Fruit fly (Drosophila melanogaster) whole organism, prepupa: Measurements from ENCODE around the gene Nrg.
A peak's percentile ranks its signal among the peaks of the same experiment; 100 is the strongest.

Experiments
- Blimp-1 ChIP-seq: fragments of 200-800 bp; sonication (Bioruptor generic); optimal IDR thresholded peaks from 3 replicates; lab custom pipeline; 2017; ENCODE audit warnings: missing biosample characterization, missing genetic modification characterization, mild to moderate bottlenecking, moderate library complexity, missing genetic modification reagents
- CG10631 ChIP-seq: fragments of 200-800 bp; sonication (Bioruptor generic); optimal IDR thresholded peaks from 2 replicates; lab custom pipeline; 2016; ENCODE audit warnings: missing biosample characterization, missing genetic modification characterization
- CG10669 ChIP-seq: fragments of 200-800 bp; sonication (Bioruptor generic); optimal IDR thresholded peaks from 3 replicates; lab custom pipeline; 2018; ENCODE audit warnings: missing biosample characterization, mild to moderate bottlenecking, missing genetic modification characterization, moderate library complexity
- CG11294 ChIP-seq: fragments of 200-800 bp; sonication (Bioruptor generic); IDR thresholded peaks from 2 replicates; pipeline ENCODE4 v1.3.6; 2022; ENCODE audit warnings: missing biosample characterization, missing genetic modification characterization
- CG11762 ChIP-seq: fragments of 200-800 bp; sonication (Bioruptor generic); optimal IDR thresholded peaks from 3 replicates; lab custom pipeline; 2016; ENCODE audit warnings: missing biosample characterization, missing genetic modification characterization; ENCODE audit not compliant: insufficient read depth
- CG11902 ChIP-seq: fragments of 200-800 bp; sonication (Bioruptor generic); optimal IDR thresholded peaks from 3 replicates; lab custom pipeline; 2016; ENCODE audit warnings: missing biosample characterization, missing genetic modification characterization
- CG1621 ChIP-seq: fragments of 200-800 bp; sonication (Bioruptor generic); optimal IDR thresholded peaks from 3 replicates; lab custom pipeline; 2018; ENCODE audit warnings: missing biosample characterization, mild to moderate bottlenecking, missing genetic modification characterization
- CG16779 ChIP-seq: fragments of 200-800 bp; sonication (Bioruptor generic); optimal IDR thresholded peaks from 3 replicates; lab custom pipeline; 2017; ENCODE audit warnings: missing biosample characterization, mild to moderate bottlenecking, missing genetic modification characterization
- CG3032 ChIP-seq: fragments of 200-800 bp; optimal IDR thresholded peaks from 2 replicates; lab custom pipeline; 2019; ENCODE audit warnings: missing biosample characterization, mild to moderate bottlenecking, missing genetic modification characterization, moderate library complexity
- CG32006 ChIP-seq: fragments of 200-800 bp; sonication (Bioruptor generic); optimal IDR thresholded peaks from 3 replicates; lab custom pipeline; 2017; ENCODE audit warnings: missing biosample characterization, mild to moderate bottlenecking, missing genetic modification characterization
- CG34406 ChIP-seq: fragments of 200-800 bp; sonication (Bioruptor generic); optimal IDR thresholded peaks from 3 replicates; lab custom pipeline; 2016; ENCODE audit warnings: missing biosample characterization, missing genetic modification characterization
- CG3919 ChIP-seq: fragments of 200-800 bp; sonication (Bioruptor generic); optimal IDR thresholded peaks from 3 replicates; lab custom pipeline; 2016; ENCODE audit warnings: missing biosample characterization, missing genetic modification characterization
- CG4318 ChIP-seq: fragments of 200-800 bp; sonication (Bioruptor generic); optimal IDR thresholded peaks from 3 replicates; lab custom pipeline; 2017; ENCODE audit warnings: missing biosample characterization, mild to moderate bottlenecking, missing genetic modification characterization
- CG6163 ChIP-seq: fragments of 200-800 bp; sonication (Bioruptor generic); IDR thresholded peaks from 3 replicates; pipeline ENCODE4 v1.3.6; 2022; ENCODE audit warnings: missing biosample characterization, missing genetic modification characterization
- CG6276 ChIP-seq: fragments of 200-800 bp; sonication (Bioruptor generic); optimal IDR thresholded peaks from 2 replicates; lab custom pipeline; 2017; ENCODE audit warnings: missing biosample characterization, mild to moderate bottlenecking, missing genetic modification characterization
- CG6792 ChIP-seq: fragments of 200-800 bp; sonication (Bioruptor generic); optimal IDR thresholded peaks from 3 replicates; lab custom pipeline; 2016; ENCODE audit warnings: missing biosample characterization, missing genetic modification characterization
- CG6808 ChIP-seq: fragments of 200-800 bp; sonication (Bioruptor generic); optimal IDR thresholded peaks from 3 replicates; lab custom pipeline; 2017; ENCODE audit warnings: missing biosample characterization, missing genetic modification characterization, mild to moderate bottlenecking, moderate library complexity, missing genetic modification reagents
- CG6854 ChIP-seq: fragments of 200-800 bp; sonication (Bioruptor generic); optimal IDR thresholded peaks from 2 replicates; lab custom pipeline; 2017; ENCODE audit warnings: missing biosample characterization, mild to moderate bottlenecking, missing genetic modification characterization
- CG7368 ChIP-seq: fragments of 200-800 bp; sonication (Bioruptor generic); optimal IDR thresholded peaks from 3 replicates; lab custom pipeline; 2016; ENCODE audit warnings: missing biosample characterization, missing genetic modification characterization
- CG8119 ChIP-seq: fragments of 200-800 bp; sonication (Bioruptor generic); IDR thresholded peaks from 3 replicates; pipeline ENCODE4 v1.3.6; 2022; ENCODE audit warnings: missing biosample characterization, missing genetic modification characterization
- CG8319 ChIP-seq: fragments of 200-800 bp; sonication (Bioruptor generic); optimal IDR thresholded peaks from 3 replicates; lab custom pipeline; 2016; ENCODE audit warnings: missing biosample characterization, missing genetic modification characterization
- CG8632 ChIP-seq: fragments of 200-800 bp; sonication (Bioruptor generic); optimal IDR thresholded peaks from 3 replicates; lab custom pipeline; 2016; ENCODE audit warnings: missing biosample characterization, missing genetic modification characterization
- Eip78C ChIP-seq: fragments of 200-800 bp; sonication (Bioruptor generic); peaks from one replicate; lab custom pipeline; 2016; ENCODE audit warnings: missing biosample characterization, missing genetic modification characterization
- Eip93F ChIP-seq: fragments of 200-800 bp; sonication (Bioruptor generic); optimal IDR thresholded peaks from 2 replicates; lab custom pipeline; 2016; ENCODE audit warnings: missing biosample characterization, mild to moderate bottlenecking, missing genetic modification characterization
- Ets21C ChIP-seq: fragments of 200-800 bp; sonication (Bioruptor generic); optimal IDR thresholded peaks from 3 replicates; lab custom pipeline; 2016; ENCODE audit warnings: missing biosample characterization, missing genetic modification characterization
- Gug ChIP-seq: fragments of 200-800 bp; sonication (Bioruptor generic); IDR thresholded peaks from 2 replicates; pipeline ENCODE4 v1.3.6; 2022; ENCODE audit warnings: missing biosample characterization, missing genetic modification characterization
- Hr39 ChIP-seq: fragments of 200-800 bp; sonication (Bioruptor generic); optimal IDR thresholded peaks from 2 replicates; lab custom pipeline; 2016; ENCODE audit warnings: missing biosample characterization, missing genetic modification characterization
- Hr4 ChIP-seq: fragments of 200-800 bp; sonication (Bioruptor generic); optimal IDR thresholded peaks from 3 replicates; lab custom pipeline; 2016; ENCODE audit warnings: missing biosample characterization, missing genetic modification characterization
- Lpt ChIP-seq: fragments of 200-800 bp; sonication (Bioruptor generic); optimal IDR thresholded peaks from 3 replicates; lab custom pipeline; 2016; ENCODE audit warnings: missing biosample characterization, missing genetic modification characterization
- OdsH ChIP-seq: fragments of 200-800 bp; sonication (Bioruptor generic); optimal IDR thresholded peaks from 3 replicates; lab custom pipeline; 2016; ENCODE audit warnings: missing biosample characterization, missing genetic modification characterization
- Smox ChIP-seq: fragments of 200-800 bp; sonication (Bioruptor generic); optimal IDR thresholded peaks from 3 replicates; lab custom pipeline; 2016; ENCODE audit warnings: missing biosample characterization, missing genetic modification characterization
- Sox102F ChIP-seq: fragments of 200-800 bp; sonication (Bioruptor generic); optimal IDR thresholded peaks from 2 replicates; lab custom pipeline; 2016; ENCODE audit warnings: missing biosample characterization, mild to moderate bottlenecking, missing genetic modification characterization
- Sox14 ChIP-seq: fragments of 200-800 bp; sonication (Bioruptor generic); optimal IDR thresholded peaks from 3 replicates; lab custom pipeline; 2016; ENCODE audit warnings: missing biosample characterization, missing genetic modification characterization
- Sox15 ChIP-seq: fragments of 200-800 bp; sonication (Bioruptor generic); optimal IDR thresholded peaks from 3 replicates; lab custom pipeline; 2016; ENCODE audit warnings: missing biosample characterization, missing genetic modification characterization
- achi ChIP-seq: fragments of 200-800 bp; sonication (Bioruptor generic); optimal IDR thresholded peaks from 3 replicates; lab custom pipeline; 2016; ENCODE audit warnings: missing biosample characterization, missing genetic modification characterization
- acj6 ChIP-seq: fragments of 200-800 bp; sonication (Bioruptor generic); optimal IDR thresholded peaks from 3 replicates; lab custom pipeline; 2016; ENCODE audit warnings: missing biosample characterization, missing genetic modification characterization
- cyc ChIP-seq: fragments of 200-800 bp; sonication (Bioruptor generic); optimal IDR thresholded peaks from 3 replicates; lab custom pipeline; 2016; ENCODE audit warnings: missing biosample characterization, missing genetic modification characterization
- dac ChIP-seq: fragments of 200-800 bp; sonication (Bioruptor generic); optimal IDR thresholded peaks from 2 replicates; lab custom pipeline; 2017; ENCODE audit warnings: missing biosample characterization, mild to moderate bottlenecking, missing genetic modification characterization
- dsx ChIP-seq: fragments of 200-800 bp; optimal IDR thresholded peaks from 3 replicates; lab custom pipeline; 2019; ENCODE audit warnings: missing biosample characterization, mild to moderate bottlenecking, missing genetic modification characterization, moderate library complexity; ENCODE audit not compliant: poor library complexity, severe bottlenecking
- eg ChIP-seq: fragments of 200-800 bp; sonication (Bioruptor generic); IDR thresholded peaks from 3 replicates; pipeline ENCODE4 v1.3.6; 2022; ENCODE audit warnings: missing biosample characterization, missing genetic modification characterization
- esn ChIP-seq: fragments of 200-800 bp; sonication (Bioruptor generic); optimal IDR thresholded peaks from 2 replicates; lab custom pipeline; 2016; ENCODE audit warnings: missing biosample characterization, mild to moderate bottlenecking, missing genetic modification characterization, moderate library complexity
- fd59A ChIP-seq: fragments of 200-800 bp; sonication (Bioruptor generic); optimal IDR thresholded peaks from 2 replicates; lab custom pipeline; 2017; ENCODE audit warnings: missing biosample characterization, mild to moderate bottlenecking, missing genetic modification characterization, missing genetic modification reagents
- fd85E ChIP-seq: fragments of 200-800 bp; sonication (Bioruptor generic); optimal IDR thresholded peaks from 3 replicates; lab custom pipeline; 2016; ENCODE audit warnings: missing biosample characterization, missing genetic modification characterization
- fkh ChIP-seq: fragments of 200-800 bp; sonication (Bioruptor generic); optimal IDR thresholded peaks from 3 replicates; lab custom pipeline; 2017; ENCODE audit warnings: missing biosample characterization, mild to moderate bottlenecking, missing genetic modification characterization, moderate library complexity
- lz ChIP-seq: fragments of 200-800 bp; sonication (Bioruptor generic); optimal IDR thresholded peaks from 3 replicates; lab custom pipeline; 2016; ENCODE audit warnings: missing biosample characterization, missing genetic modification characterization
- net ChIP-seq: fragments of 200-800 bp; sonication (Bioruptor generic); optimal IDR thresholded peaks from 3 replicates; lab custom pipeline; 2016; ENCODE audit warnings: missing biosample characterization, missing genetic modification characterization
- pdm3 ChIP-seq: fragments of 200-800 bp; sonication (Bioruptor generic); optimal IDR thresholded peaks from 3 replicates; lab custom pipeline; 2016; ENCODE audit warnings: missing biosample characterization, missing genetic modification characterization
- salr ChIP-seq, 2 experiments: fragments of 200-800 bp; sonication (Bioruptor generic); optimal IDR thresholded peaks; 3 replicates each; lab custom pipeline; 2016 to 2018; ENCODE audit warnings: missing biosample characterization in 2 of 2, missing genetic modification characterization in 2 of 2, mild to moderate bottlenecking in 1 of 2
- spab ChIP-seq: fragments of 200-800 bp; sonication (Bioruptor generic); optimal IDR thresholded peaks from 2 replicates; lab custom pipeline; 2017; ENCODE audit warnings: missing biosample characterization, mild to moderate bottlenecking, missing genetic modification characterization, missing genetic modification reagents
- ss ChIP-seq, 2 experiments: fragments of 200-800 bp; sonication (Bioruptor generic); optimal IDR thresholded peaks; 2 replicates in 1 of 2; 3 replicates in 1 of 2; lab custom pipeline; 2017 to 2018; ENCODE audit warnings: mild to moderate bottlenecking in 2 of 2, missing biosample characterization in 2 of 2, missing genetic modification characterization in 2 of 2, moderate library complexity in 1 of 2
- topi ChIP-seq: fragments of 200-800 bp; sonication (Bioruptor generic); optimal IDR thresholded peaks from 3 replicates; lab custom pipeline; 2016; ENCODE audit warnings: missing biosample characterization, missing genetic modification characterization
- vri ChIP-seq: fragments of 200-800 bp; sonication (Bioruptor generic); optimal IDR thresholded peaks from 3 replicates; lab custom pipeline; 2016; ENCODE audit warnings: missing biosample characterization, mild to moderate bottlenecking, missing genetic modification characterization

Gene Nrg

dm6 chrX:8541985-8542384 lies 24.8 kb downstream of the Nrg start:
- TF ChIP-seq Hr4 (GFP tag; lab: Kevin White, UChicago) (peak; percentile 19), CG32006 (GFP tag; lab: Kevin White, UChicago) (peak; percentile 48), Blimp-1 (GFP tag; lab: Kevin White, UChicago) (no peak), dac (no peak), CG6808 (GFP tag; lab: Kevin White, UChicago) (peak; percentile 48), fd85E (GFP tag; lab: Kevin White, UChicago) (no peak), fkh (GFP tag; lab: Kevin White, UChicago) (no peak), CG7368 (no peak), CG8119 (GFP tag; lab: Robert Waterston, UW) (peak; percentile 46; the same call in 1 of the 3 replicates), CG10631 (GFP tag; lab: Kevin White, UChicago) (peak; percentile 48), CG6854 (no peak), acj6 (GFP tag; lab: Kevin White, UChicago) (peak; percentile 50), ss (GFP tag; optimal IDR thresholded peaks at IDR 0.05; lab: Kevin White, UChicago) (peak; percentile 1 to 62), CG6276 (peak; percentile 47), CG34406 (GFP tag; lab: Kevin White, UChicago) (peak; percentile 27), CG6792 (GFP tag; lab: Kevin White, UChicago) (peak; percentile 29), spab (GFP tag; lab: Kevin White, UChicago) (peak; percentile 30), CG3919 (peak; percentile 42), CG4318 (no peak), fd59A (GFP tag; lab: Kevin White, UChicago) (peak; percentile 11), CG8632 (GFP tag; lab: Kevin White, UChicago) (peak; percentile 15), Sox102F (GFP tag; lab: Kevin White, UChicago) (peak; percentile 9), net (peak; percentile 24), lz (GFP tag; lab: Kevin White, UChicago) (peak; percentile 29), Eip78C (GFP tag; lab: Kevin White, UChicago) (peak; percentile 67), Hr39 (no peak), dsx (GFP tag; lab: Kevin White, UChicago) (peak; percentile 48), Eip93F (no peak), salr (GFP tag; optimal IDR thresholded peaks at IDR 0.05; lab: Kevin White, UChicago) (no peak), CG11294 (GFP tag; lab: Robert Waterston, UW) (no peak), cyc (GFP tag; lab: Kevin White, UChicago) (peak; percentile 24), topi (GFP tag; lab: Kevin White, UChicago) (peak; percentile 45), OdsH (GFP tag; lab: Kevin White, UChicago) (peak; percentile 8), CG11762 (no peak), eg (GFP tag; lab: Robert Waterston, UW) (peak; percentile 65; the same call in 1 of the 3 replicates), Smox (GFP tag; lab: Kevin White, UChicago) (peak; percentile 36), Lpt (no peak), Gug (no peak), CG1621 (tag; lab: Kevin White, UChicago) (peak; percentile 30), esn (GFP tag; lab: Kevin White, UChicago) (peak; percentile 34), CG11902 (GFP tag; lab: Kevin White, UChicago) (no peak), vri (GFP tag; lab: Kevin White, UChicago) (no peak), Ets21C (GFP tag; lab: Kevin White, UChicago) (no peak), pdm3 (GFP tag; lab: Kevin White, UChicago) (peak; percentile 43), achi (GFP tag; lab: Kevin White, UChicago) (peak; percentile 34), CG10669 (peak; percentile 54), CG16779 (tag; lab: Kevin White, UChicago) (no peak), CG3032 (peak; percentile 46), CG6163 (GFP tag; lab: Robert Waterston, UW) (peak; percentile 65; the same call in 2 of the 3 replicates), Sox14 (GFP tag; lab: Kevin White, UChicago) (peak; percentile 17), Sox15 (no peak), CG8319 (no peak)
